Worm (Caenorhabditis elegans): ENCODE results near the gene mdt-8.

ce11 chrII:11526954-11527353, 6.7 kb downstream of the mdt-8 start, which contains the start of gene age-1:
- no peak for TF ChIP-seq him-1 (tag; optimal IDR thresholded peaks at IDR 0.05)
- no peak for TF ChIP-seq W03F9.2 (tag; optimal IDR thresholded peaks at IDR 0.05)
